Fruit fly (Drosophila melanogaster) whole organism, pupa: ENCODE measurements around the gene Tango4.

Source experiments
- CG10348 ChIP-seq: fragments of 200-800 bp; sonication (Bioruptor generic); IDR thresholded peaks from 2 replicates; pipeline ENCODE4 v1.3.6; 2022; ENCODE audit warnings: missing biosample characterization, missing genetic modification characterization
- CG12605 ChIP-seq: fragments of 200-800 bp; sonication (Bioruptor generic); IDR thresholded peaks from 2 replicates; pipeline ENCODE4 v1.3.6; 2022; ENCODE audit warnings: missing biosample characterization, missing genetic modification characterization
- CG15710 ChIP-seq: fragments of 200-800 bp; sonication (Bioruptor generic); optimal IDR thresholded peaks from 2 replicates; lab custom pipeline; 2018; ENCODE audit warnings: missing biosample characterization, mild to moderate bottlenecking, missing genetic modification characterization, moderate library complexity
- CG9948 ChIP-seq: fragments of 200-800 bp; sonication (Bioruptor generic); optimal IDR thresholded peaks from 2 replicates; lab custom pipeline; 2018; ENCODE audit warnings: missing biosample characterization, mild to moderate bottlenecking, missing genetic modification characterization, moderate library complexity
- D1 ChIP-seq: fragments of 200-800 bp; sonication (Bioruptor generic); optimal IDR thresholded peaks from 2 replicates; lab custom pipeline; 2018; ENCODE audit warnings: missing biosample characterization, mild to moderate bottlenecking, missing genetic modification characterization, moderate library complexity
- EcR ChIP-seq: fragments of 200-800 bp; sonication (Bioruptor generic); optimal IDR thresholded peaks from 3 replicates; lab custom pipeline; 2019; ENCODE audit warnings: missing biosample characterization, missing genetic modification characterization, mild to moderate bottlenecking, moderate library complexity, missing genetic modification reagents
- Snoo ChIP-seq: fragments of 200-800 bp; sonication (Bioruptor generic); optimal IDR thresholded peaks from 3 replicates; lab custom pipeline; 2017; ENCODE audit warnings: missing biosample characterization, mild to moderate bottlenecking, missing genetic modification characterization, inconsistent platforms
- rn ChIP-seq: fragments of 200-800 bp; sonication (Bioruptor generic); IDR thresholded peaks from 2 replicates; pipeline ENCODE4 v1.3.6; 2022; ENCODE audit warnings: missing biosample characterization, missing genetic modification characterization

dm6 chrX:12003437-12004394 is 17.2 kb upstream of the Tango4 start, which contains the start of gene fw:
- TF ChIP-seq CG9948 (tag; lab: Kevin White, UChicago) (peak; percentile 55), Snoo (tag; lab: Kevin White, UChicago) (no peak), CG15710 (tag; lab: Kevin White, UChicago) (peak; percentile 64), D1 (no peak), EcR (GFP tag; lab: Kevin White, UChicago) (peak; percentile 39), CG10348 (GFP tag; lab: Robert Waterston, UW) (no peak), rn (peak; percentile 61), CG12605 (GFP tag; lab: Robert Waterston, UW) (peak; percentile 70)
